Worm (Caenorhabditis elegans): ENCODE data around the gene T16G12.3.

ce11 chrIII:10056033-10056432 lies 5.6 kb downstream of the T16G12.3 start, which contains the start of gene T16G12.10:
- no peak for TF ChIP-seq nhr-12 (tag; optimal IDR thresholded peaks at IDR 0.05)
- no peak for TF ChIP-seq nhr-237 (tag; optimal IDR thresholded peaks at IDR 0.05)
- TF ChIP-seq elt-1 (tag; optimal IDR thresholded peaks at IDR 0.05; ENCODE audit: borderline replicate concordance, insufficient read depth), result no peak
- TF ChIP-seq lsy-2 (tag; optimal IDR thresholded peaks at IDR 0.05), result no peak
